Fruit fly (Drosophila melanogaster): Measurements from ENCODE around the gene CG7272.

The CG7272 gene

dm6 chr3L:15511688-15512250, 11.0 kb downstream of the CG7272 start:
- TF ChIP-seq Eip78C (GFP tag) (peak; percentile 76), CG6276 (GFP tag; optimal IDR thresholded peaks at IDR 0.05) (no peak), Eip93F (GFP tag; optimal IDR thresholded peaks at IDR 0.05) (peak; percentile 33), Sox102F (GFP tag; optimal IDR thresholded peaks at IDR 0.05) (peak; percentile 37), esn (GFP tag; optimal IDR thresholded peaks at IDR 0.05) (peak; percentile 7), Smox (GFP tag; optimal IDR thresholded peaks at IDR 0.05) (no peak), CG11762 (GFP tag; optimal IDR thresholded peaks at IDR 0.05; ENCODE audit: insufficient read depth) (no peak), Met (GFP tag; optimal IDR thresholded peaks at IDR 0.05) (peak; percentile 11), Sox14 (GFP tag; optimal IDR thresholded peaks at IDR 0.05) (peak; percentile 55), Ets96B (tag; optimal IDR thresholded peaks at IDR 0.05) (no peak), fd85E (GFP tag; optimal IDR thresholded peaks at IDR 0.05) (no peak), ss (GFP tag; optimal IDR thresholded peaks at IDR 0.05) (peak; percentile 39 to 44), CG3032 (tag; optimal IDR thresholded peaks at IDR 0.05) (peak; percentile 17), fkh (GFP tag; optimal IDR thresholded peaks at IDR 0.05) (no peak), CG11294 (GFP tag; IDR thresholded peaks at IDR 0.05) (no peak), CG16779 (tag; optimal IDR thresholded peaks at IDR 0.05) (peak; percentile 13), Blimp-1 (GFP tag; optimal IDR thresholded peaks at IDR 0.05) (peak; percentile 78), Eip75B (GFP tag; optimal IDR thresholded peaks at IDR 0.05) (no peak), vri (GFP tag; optimal IDR thresholded peaks at IDR 0.05) (peak; percentile 24)

dm6 chr3L:15513264-15513663, 12.5 kb downstream of the CG7272 start:
- TF ChIP-seq Ets96B (tag; optimal IDR thresholded peaks at IDR 0.05) (no peak), Lpt (GFP tag; optimal IDR thresholded peaks at IDR 0.05) (no peak), Hr38 (GFP tag; optimal IDR thresholded peaks at IDR 0.05) (no peak), Hr39 (GFP tag; optimal IDR thresholded peaks at IDR 0.05) (no peak), CG8319 (GFP tag; optimal IDR thresholded peaks at IDR 0.05) (no peak), CG1621 (tag; optimal IDR thresholded peaks at IDR 0.05) (no peak), Blimp-1 (GFP tag; optimal IDR thresholded peaks at IDR 0.05) (no peak), fd85E (GFP tag; optimal IDR thresholded peaks at IDR 0.05) (no peak), vri (GFP tag; optimal IDR thresholded peaks at IDR 0.05) (no peak), dsx (GFP tag; optimal IDR thresholded peaks at IDR 0.05; ENCODE audit: poor library complexity, severe bottlenecking) (no peak), acj6 (GFP tag; optimal IDR thresholded peaks at IDR 0.05) (no peak), CG6808 (GFP tag; optimal IDR thresholded peaks at IDR 0.05) (no peak), salr (GFP tag; optimal IDR thresholded peaks at IDR 0.05) (no peak), eg (GFP tag; IDR thresholded peaks at IDR 0.05) (no peak), Sox15 (GFP tag; optimal IDR thresholded peaks at IDR 0.05) (no peak), lz (GFP tag; optimal IDR thresholded peaks at IDR 0.05) (no peak), Sox14 (GFP tag; optimal IDR thresholded peaks at IDR 0.05) (no peak), CG6163 (GFP tag; IDR thresholded peaks at IDR 0.05) (no peak), fkh (GFP tag; optimal IDR thresholded peaks at IDR 0.05) (no peak)

dm6 chr3L:15513726-15514125, 13.0 kb downstream of the CG7272 start:
- TF ChIP-seq Sox14 (GFP tag; optimal IDR thresholded peaks at IDR 0.05), result no peak
- TF ChIP-seq CG8632 (GFP tag; optimal IDR thresholded peaks at IDR 0.05), result no peak
- TF ChIP-seq CG11294 (GFP tag; IDR thresholded peaks at IDR 0.05), result no peak
- no peak for TF ChIP-seq Gug (GFP tag; IDR thresholded peaks at IDR 0.05)
- no peak for TF ChIP-seq Eip78C (GFP tag)
- TF ChIP-seq CG9139 (GFP tag; optimal IDR thresholded peaks at IDR 0.05), result no peak
- no peak for TF ChIP-seq Sox15 (GFP tag; optimal IDR thresholded peaks at IDR 0.05)
- TF ChIP-seq net (GFP tag; optimal IDR thresholded peaks at IDR 0.05), result no peak
- TF ChIP-seq CG6276 (GFP tag; optimal IDR thresholded peaks at IDR 0.05), result no peak

dm6 chr3L:15514405-15514804, 13.7 kb downstream of the CG7272 start:
- TF ChIP-seq CG15336 (GFP tag; IDR thresholded peaks at IDR 0.05) (peak; percentile 48; the same call in 1 of the 2 replicates), CG7368 (GFP tag; optimal IDR thresholded peaks at IDR 0.05) (no peak), vri (GFP tag; optimal IDR thresholded peaks at IDR 0.05) (peak; percentile 66), cyc (GFP tag; optimal IDR thresholded peaks at IDR 0.05) (no peak), Sox14 (GFP tag; optimal IDR thresholded peaks at IDR 0.05) (peak; percentile 49), CG8119 (GFP tag; IDR thresholded peaks at IDR 0.05) (peak; percentile 29; the same call in 1 of the 3 replicates), Lpt (GFP tag; optimal IDR thresholded peaks at IDR 0.05) (peak; percentile 38), Eip78C (GFP tag) (peak; percentile 65), fkh (GFP tag; optimal IDR thresholded peaks at IDR 0.05) (peak; percentile 57), CG6854 (GFP tag; optimal IDR thresholded peaks at IDR 0.05) (peak; percentile 44)
